Fruit fly (Drosophila melanogaster): ENCODE measurements around the gene Bre1.
A peak's percentile ranks its signal among the peaks of the same experiment; 100 is the strongest.

Bre1 gene

dm6 chr3L:5770817-5771425 is 23.1 kb downstream of the Bre1 start (continued):
- TF ChIP-seq CG5180 (GFP tag; optimal IDR thresholded peaks at IDR 0.05), result no peak
- TF ChIP-seq CG7839 (tag; optimal IDR thresholded peaks at IDR 0.05), result peak; percentile 84
- no peak for TF ChIP-seq CG14965 (GFP tag; optimal IDR thresholded peaks at IDR 0.05; ENCODE audit: borderline replicate concordance)
- peak; percentile 63 for TF ChIP-seq sd (tag; optimal IDR thresholded peaks at IDR 0.05)
- peak; percentile 65 for TF ChIP-seq Hmx (GFP tag; optimal IDR thresholded peaks at IDR 0.05)
- no peak; the same call in 1 of the 2 replicates for TF ChIP-seq Poxn (GFP tag; IDR thresholded peaks at IDR 0.05)
- TF ChIP-seq CG7963 (GFP tag; IDR thresholded peaks at IDR 0.05; ENCODE audit: partially characterized antibody), result no peak
- TF ChIP-seq bcd (GFP tag; optimal IDR thresholded peaks at IDR 0.05), result no peak
- peak; percentile 60 for TF ChIP-seq CG3163 (GFP tag; optimal IDR thresholded peaks at IDR 0.05)
- peak; percentile 76 for TF ChIP-seq CG12236 (GFP tag; optimal IDR thresholded peaks at IDR 0.05)
- TF ChIP-seq Nf-YB (GFP tag; optimal IDR thresholded peaks at IDR 0.05), result peak; percentile 76
- TF ChIP-seq gsb (GFP tag; IDR thresholded peaks at IDR 0.05), result no peak
- TF ChIP-seq cwo (GFP tag; optimal IDR thresholded peaks at IDR 0.05), result peak; percentile 76
- peak; percentile 82 for TF ChIP-seq Xrp1 (GFP tag; IDR thresholded peaks at IDR 0.05)
- peak; percentile 77 for TF ChIP-seq kni (GFP tag; optimal IDR thresholded peaks at IDR 0.05)
- no peak for TF ChIP-seq ATbp (GFP tag; optimal IDR thresholded peaks at IDR 0.05)
- peak; percentile 62 for TF ChIP-seq CG11398 (GFP tag; optimal IDR thresholded peaks at IDR 0.05)
- no peak for TF ChIP-seq lab (GFP tag; optimal IDR thresholded peaks at IDR 0.05)
- TF ChIP-seq CG6791 (GFP tag; IDR thresholded peaks at IDR 0.05; ENCODE audit: partially characterized antibody), result peak; percentile 79
- no peak for TF ChIP-seq inv (GFP tag; IDR thresholded peaks at IDR 0.05; ENCODE audit: partially characterized antibody)
- peak; percentile 75 for TF ChIP-seq p53 (GFP tag; optimal IDR thresholded peaks at IDR 0.05)
- TF ChIP-seq yki (optimal IDR thresholded peaks at IDR 0.05), result no peak
- peak; percentile 76 to 78 for TF ChIP-seq Pdp1 (GFP tag; optimal IDR thresholded peaks at IDR 0.05)
- TF ChIP-seq CG17829 (tag; optimal IDR thresholded peaks at IDR 0.05), result peak; percentile 81
- TF ChIP-seq CG7987 (GFP tag; optimal IDR thresholded peaks at IDR 0.05), result peak; percentile 73
- TF ChIP-seq Optix (GFP tag; IDR thresholded peaks at IDR 0.05), result no peak
- no peak for TF ChIP-seq hbn (GFP tag; IDR thresholded peaks at IDR 0.05; ENCODE audit: partially characterized antibody)
- TF ChIP-seq toy (GFP tag; IDR thresholded peaks at IDR 0.05), result no peak
- TF ChIP-seq CG13296 (GFP tag; optimal IDR thresholded peaks at IDR 0.05), result peak; percentile 88
- TF ChIP-seq CG2129 (GFP tag; IDR thresholded peaks at IDR 0.05; ENCODE audit: partially characterized antibody), result no peak
- peak; percentile 80 for TF ChIP-seq Max (GFP tag; optimal IDR thresholded peaks at IDR 0.05)
- peak; percentile 90 for TF ChIP-seq NfI (GFP tag; optimal IDR thresholded peaks at IDR 0.05)
- TF ChIP-seq Bteb2 (GFP tag; optimal IDR thresholded peaks at IDR 0.05), result peak; percentile 86
- TF ChIP-seq MTF-1 (GFP tag; optimal IDR thresholded peaks at IDR 0.05; ENCODE audit: borderline replicate concordance), result no peak
- TF ChIP-seq Hey (tag; optimal IDR thresholded peaks at IDR 0.05), result peak; percentile 22
- peak; percentile 93 for TF ChIP-seq CG12769 (tag; optimal IDR thresholded peaks at IDR 0.05)
- TF ChIP-seq ham (GFP tag; IDR thresholded peaks at IDR 0.05), result no peak
- TF ChIP-seq CG8388 (GFP tag; optimal IDR thresholded peaks at IDR 0.05), result peak; percentile 72
- peak; percentile 73 for TF ChIP-seq vfl (GFP tag; optimal IDR thresholded peaks at IDR 0.05)
- peak; percentile 65 for TF ChIP-seq CG10565 (GFP tag; optimal IDR thresholded peaks at IDR 0.05)
- peak; percentile 96 for TF ChIP-seq row (GFP tag; IDR thresholded peaks at IDR 0.05)
- TF ChIP-seq cas (GFP tag; IDR thresholded peaks at IDR 0.05), result peak; percentile 31; the same call in 1 of the 2 replicates
- no peak for TF ChIP-seq D19A (tag; optimal IDR thresholded peaks at IDR 0.05)
- TF ChIP-seq CG15269 (tag; optimal IDR thresholded peaks at IDR 0.05), result peak; percentile 89
- peak; percentile 75 for TF ChIP-seq cato (GFP tag; optimal IDR thresholded peaks at IDR 0.05; ENCODE audit: borderline replicate concordance)
- peak; percentile 55 for TF ChIP-seq ac (GFP tag; optimal IDR thresholded peaks at IDR 0.05)
- peak; percentile 51 for TF ChIP-seq kah (GFP tag; optimal IDR thresholded peaks at IDR 0.05)
- TF ChIP-seq CG10366 (GFP tag; IDR thresholded peaks at IDR 0.05), result peak; percentile 57; the same call in 1 of the 2 replicates
- TF ChIP-seq ERR (GFP tag; optimal IDR thresholded peaks at IDR 0.05), result peak; percentile 88

All from whole organism, embryonic.